Worm (Caenorhabditis elegans) whole organism, early embryonic: ENCODE data around the gene cfap-36.

Experiments
- F13C5.2 ChIP-seq: sonication (generic microtip); optimal IDR thresholded peaks from 2 replicates; lab custom pipeline; 2017; ENCODE audit warnings: mild to moderate bottlenecking, missing genetic modification characterization, inconsistent platforms, missing compliant biosample characterization
- aly-1 ChIP-seq: sonication (generic microtip); optimal IDR thresholded peaks from 2 replicates; lab custom pipeline; 2016; ENCODE audit warnings: missing genetic modification characterization, missing compliant biosample characterization
- ama-1 ChIP-seq: fragments of 150-350 bp; optimal IDR thresholded peaks from 2 replicates; lab custom pipeline; 2014
- ceh-13 ChIP-seq: fragments of 200-800 bp; sonication (Bioruptor generic); optimal IDR thresholded peaks from 2 replicates; lab custom pipeline; 2018; ENCODE audit warnings: mild to moderate bottlenecking, missing genetic modification characterization, missing compliant biosample characterization
- ceh-36 ChIP-seq: sonication (generic microtip); optimal IDR thresholded peaks from 2 replicates; lab custom pipeline; 2016; ENCODE audit warnings: missing genetic modification characterization, inconsistent platforms, missing compliant biosample characterization
- ets-7 ChIP-seq: sonication (generic microtip); optimal IDR thresholded peaks from 2 replicates; lab custom pipeline; 2016; ENCODE audit warnings: missing genotype, missing genetic modification characterization, missing compliant biosample characterization
- hmbx-1 ChIP-seq: sonication (generic microtip); optimal IDR thresholded peaks from 2 replicates; lab custom pipeline; 2016; ENCODE audit warnings: mild to moderate bottlenecking, missing genetic modification characterization, missing compliant biosample characterization
- hmg-4 ChIP-seq: fragments of 200-800 bp; sonication (Bioruptor generic); optimal IDR thresholded peaks from 2 replicates; lab custom pipeline; 2018; ENCODE audit warnings: mild to moderate bottlenecking, missing genetic modification characterization, missing compliant biosample characterization
- hnd-1 ChIP-seq: sonication (generic microtip); optimal IDR thresholded peaks from 2 replicates; lab custom pipeline; 2016; ENCODE audit warnings: missing genetic modification characterization, missing compliant biosample characterization
- pes-1 ChIP-seq: fragments of 200-800 bp; sonication (Bioruptor generic); IDR thresholded peaks from 2 replicates; pipeline ENCODE4 v1.3.6; 2022; ENCODE audit warnings: missing genetic modification reagents, missing genetic modification characterization, missing compliant biosample characterization
- scrt-1 ChIP-seq: fragments of 200-800 bp; sonication (Bioruptor generic); IDR thresholded peaks from 2 replicates; pipeline ENCODE4 v1.3.6; 2022; ENCODE audit warnings: missing genetic modification characterization, missing compliant biosample characterization
- sea-1 ChIP-seq: fragments of 200-800 bp; sonication (Bioruptor generic); conservative IDR thresholded peaks from 2 replicates; pipeline ENCODE4 v1.3.6; 2022; ENCODE audit warnings: missing genetic modification characterization, missing compliant biosample characterization
- tbx-37 ChIP-seq: fragments of 200-800 bp; sonication (Bioruptor generic); conservative IDR thresholded peaks from 2 replicates; pipeline ENCODE4 v1.3.6; 2022; ENCODE audit warnings: missing genetic modification reagents, missing genetic modification characterization, missing compliant biosample characterization
- tra-4 ChIP-seq: sonication (generic microtip); optimal IDR thresholded peaks from 2 replicates; lab custom pipeline; 2017; ENCODE audit warnings: missing genetic modification characterization, missing compliant biosample characterization

ce11 chrV:122249-122648, 49.8 kb downstream of the cfap-36 start:
- TF ChIP-seq ama-1 (lab: Kevin White, UChicago), result no peak
- TF ChIP-seq tbx-37 (GFP tag; lab: Robert Waterston, UW), result no peak
- TF ChIP-seq ceh-13 (GFP tag; lab: Kevin White, UChicago), result no peak
- TF ChIP-seq hnd-1 (tag; lab: Kevin White, UChicago), result no peak
- TF ChIP-seq ets-7 (tag; lab: Kevin White, UChicago), result no peak
- no peak for TF ChIP-seq hmg-4 (GFP tag; lab: Kevin White, UChicago)
- TF ChIP-seq sea-1 (GFP tag; lab: Robert Waterston, UW), result no peak
- TF ChIP-seq tra-4 (tag; lab: Kevin White, UChicago), result no peak
- TF ChIP-seq ceh-36, result no peak
- TF ChIP-seq pes-1, result no peak
- TF ChIP-seq aly-1, result no peak
- no peak for TF ChIP-seq scrt-1 (GFP tag; lab: Robert Waterston, UW)
- TF ChIP-seq F13C5.2, result no peak
- TF ChIP-seq hmbx-1 (tag; lab: Kevin White, UChicago), result no peak
